Worm (Caenorhabditis elegans) whole organism, L2 larva: ENCODE results near the gene abu-5.

Experiments
- F13H6.1 ChIP-seq: sonication (generic microtip); optimal IDR thresholded peaks from 2 replicates; lab custom pipeline; 2016; ENCODE audit warnings: missing genetic modification characterization, missing compliant biosample characterization
- R02D3.7 ChIP-seq: fragments of 150-350 bp; optimal IDR thresholded peaks from 2 replicates; lab custom pipeline; 2014; ENCODE audit warnings: missing biosample characterization, missing genetic modification characterization
- Y55F3AM.14 ChIP-seq: fragments of 200-800 bp; sonication (Bioruptor generic); optimal IDR thresholded peaks from 2 replicates; lab custom pipeline; 2018; ENCODE audit warnings: mild to moderate bottlenecking, missing genetic modification characterization, missing compliant biosample characterization
- ZK546.5 ChIP-seq: sonication (generic microtip); optimal IDR thresholded peaks from 2 replicates; lab custom pipeline; 2017; ENCODE audit warnings: missing biosample characterization, missing genetic modification characterization
- alr-1 ChIP-seq: fragments of 150-350 bp; optimal IDR thresholded peaks from 2 replicates; lab custom pipeline; 2014; ENCODE audit warnings: missing biosample characterization, missing genetic modification characterization
- aly-2 ChIP-seq: fragments of 150-350 bp; optimal IDR thresholded peaks from 2 replicates; lab custom pipeline; 2014; ENCODE audit warnings: missing biosample characterization, missing genetic modification characterization
- ama-1 ChIP-seq: fragments of 150-350 bp; optimal IDR thresholded peaks from 2 replicates; lab custom pipeline; 2018; ENCODE audit warnings: inconsistent platforms
- ceh-82 ChIP-seq: fragments of 150-350 bp; optimal IDR thresholded peaks from 2 replicates; lab custom pipeline; 2014; ENCODE audit warnings: missing biosample characterization, missing genetic modification characterization
- crh-2 ChIP-seq: sonication (generic microtip); optimal IDR thresholded peaks from 2 replicates; lab custom pipeline; 2017; ENCODE audit warnings: missing biosample characterization, missing genetic modification characterization
- egl-27 ChIP-seq: sonication (generic microtip); optimal IDR thresholded peaks from 3 replicates; lab custom pipeline; 2017; ENCODE audit warnings: missing biosample characterization, missing genetic modification reagents, missing genetic modification characterization
- elt-1 ChIP-seq: fragments of 150-350 bp; optimal IDR thresholded peaks from 2 replicates; lab custom pipeline; 2014; ENCODE audit warnings: missing biosample characterization, missing genetic modification characterization
- elt-3 ChIP-seq: sonication (generic microtip); optimal IDR thresholded peaks from 2 replicates; lab custom pipeline; 2017; ENCODE audit warnings: missing biosample characterization, missing genetic modification characterization
- fos-1 ChIP-seq: fragments of 150-350 bp; optimal IDR thresholded peaks from 2 replicates; lab custom pipeline; 2014; ENCODE audit warnings: missing biosample characterization, missing genetic modification characterization
- gmeb-1 ChIP-seq: fragments of 150-350 bp; optimal IDR thresholded peaks from 2 replicates; lab custom pipeline; 2014; ENCODE audit warnings: missing biosample characterization, missing genetic modification characterization
- lin-11 ChIP-seq: fragments of 150-350 bp; sonication (generic microtip); optimal IDR thresholded peaks from 2 replicates; lab custom pipeline; 2014; ENCODE audit warnings: missing biosample characterization, missing genetic modification characterization, inconsistent platforms, mixed read lengths
- lin-13 ChIP-seq: fragments of 150-350 bp; optimal IDR thresholded peaks from 2 replicates; lab custom pipeline; 2014; ENCODE audit warnings: missing biosample characterization, missing genetic modification reagents, missing genetic modification characterization
- lsy-2 ChIP-seq, 2 experiments: fragments of 150-350 bp in 1 of 2; sonication (generic microtip) in 1 of 2; optimal IDR thresholded peaks; 2 replicates each; lab custom pipeline; 2014 to 2017; ENCODE audit warnings: missing biosample characterization in 2 of 2, missing genetic modification characterization in 2 of 2
- mdl-1 ChIP-seq, 2 experiments: fragments of 150-350 bp in 1 of 2; sonication (generic microtip) in 1 of 2; optimal IDR thresholded peaks; 2 replicates each; lab custom pipeline; 2017; ENCODE audit warnings: missing biosample characterization in 2 of 2, missing genetic modification characterization in 2 of 2
- nhr-10 ChIP-seq: sonication (generic microtip); optimal IDR thresholded peaks from 2 replicates; lab custom pipeline; 2017; ENCODE audit warnings: missing biosample characterization, missing genetic modification characterization
- nhr-11 ChIP-seq: fragments of 150-350 bp; optimal IDR thresholded peaks from 2 replicates; lab custom pipeline; 2014; ENCODE audit warnings: missing biosample characterization, missing genetic modification characterization
- nhr-129 ChIP-seq: fragments of 150-350 bp; optimal IDR thresholded peaks from 2 replicates; lab custom pipeline; 2014; ENCODE audit warnings: missing biosample characterization, missing genetic modification characterization
- nhr-23 ChIP-seq: fragments of 150-350 bp; optimal IDR thresholded peaks from 2 replicates; lab custom pipeline; 2014; ENCODE audit warnings: missing biosample characterization, missing genetic modification reagents, missing genetic modification characterization
- nhr-237 ChIP-seq: fragments of 150-350 bp; optimal IDR thresholded peaks from 2 replicates; lab custom pipeline; 2014; ENCODE audit warnings: missing biosample characterization, missing genetic modification characterization
- nhr-25 ChIP-seq: fragments of 150-350 bp; sonication (generic microtip); optimal IDR thresholded peaks from 3 replicates; lab custom pipeline; 2014; ENCODE audit warnings: missing biosample characterization, missing genetic modification characterization
- nhr-6 ChIP-seq: fragments of 150-350 bp; optimal IDR thresholded peaks from 2 replicates; lab custom pipeline; 2014; ENCODE audit warnings: missing biosample characterization, missing genetic modification characterization
- peb-1 ChIP-seq: fragments of 150-350 bp; optimal IDR thresholded peaks from 2 replicates; lab custom pipeline; 2014; ENCODE audit warnings: missing biosample characterization, missing genetic modification characterization
- sem-4 ChIP-seq: fragments of 150-350 bp; optimal IDR thresholded peaks from 2 replicates; lab custom pipeline; 2014; ENCODE audit warnings: missing biosample characterization, missing genetic modification reagents, missing genetic modification characterization
- skn-1 ChIP-seq: sonication (generic microtip); optimal IDR thresholded peaks from 2 replicates; lab custom pipeline; 2017; ENCODE audit warnings: missing biosample characterization, missing genetic modification characterization
- sma-3 ChIP-seq: sonication (generic microtip); optimal IDR thresholded peaks from 2 replicates; lab custom pipeline; 2016; ENCODE audit warnings: missing genetic modification reagents, missing genetic modification characterization, missing compliant biosample characterization
- unc-55 ChIP-seq: fragments of 150-350 bp; sonication (generic microtip); optimal IDR thresholded peaks from 3 replicates; lab custom pipeline; 2014; ENCODE audit warnings: missing biosample characterization, missing genetic modification reagents, missing genetic modification characterization
- unc-62 ChIP-seq: fragments of 150-350 bp; optimal IDR thresholded peaks from 2 replicates; lab custom pipeline; 2014; ENCODE audit warnings: missing biosample characterization, missing genetic modification reagents, missing genetic modification characterization
- zag-1 ChIP-seq: fragments of 150-350 bp; optimal IDR thresholded peaks from 2 replicates; lab custom pipeline; 2014; ENCODE audit warnings: missing biosample characterization, missing genetic modification characterization
- ztf-1 ChIP-seq: fragments of 200-800 bp; sonication (Bioruptor generic); conservative IDR thresholded peaks from 2 replicates; pipeline ENCODE4 v1.3.6; 2022; ENCODE audit warnings: missing genetic modification characterization, missing compliant biosample characterization
- ztf-4 ChIP-seq: fragments of 150-350 bp; optimal IDR thresholded peaks from 2 replicates; lab custom pipeline; 2014; ENCODE audit warnings: missing biosample characterization, missing genetic modification characterization

Gene abu-5

DNA sequence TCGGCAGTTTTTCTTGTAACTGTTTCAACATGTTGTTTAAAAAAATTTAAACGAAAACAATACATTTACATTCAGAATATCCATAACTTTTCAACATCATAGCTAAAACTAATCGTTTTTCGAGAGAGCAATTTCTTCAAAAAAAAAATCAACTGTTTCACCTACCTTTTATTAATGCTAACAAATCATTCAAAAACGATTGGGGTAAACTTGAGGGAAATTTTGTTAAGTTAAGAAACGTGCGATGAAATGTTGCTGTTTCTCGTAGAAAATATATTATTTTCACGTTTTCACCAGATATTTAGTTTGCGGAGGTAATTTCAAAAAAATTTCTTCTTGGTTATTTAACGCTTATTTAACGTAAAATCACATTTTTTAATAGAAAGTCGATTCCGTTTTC lies 15.9 kb downstream of the abu-5 start:
- TF ChIP-seq nhr-237 (tag; lab: Kevin White, UChicago) = no peak
- TF ChIP-seq skn-1 (tag; lab: Kevin White, UChicago) = no peak
- no peak for TF ChIP-seq ceh-82 (tag; lab: Kevin White, UChicago)
- no peak for TF ChIP-seq elt-3 (tag; lab: Kevin White, UChicago)
- TF ChIP-seq nhr-6 (tag; lab: Kevin White, UChicago) = no peak
- TF ChIP-seq alr-1 (tag; lab: Kevin White, UChicago) = no peak
- no peak for TF ChIP-seq zag-1 (tag; lab: Kevin White, UChicago)
- no peak for TF ChIP-seq peb-1 (tag; lab: Kevin White, UChicago)

ce11 chrIV:15613141-15613540 lies 22.6 kb downstream of the abu-5 start:
- TF ChIP-seq ceh-82 (tag; lab: Kevin White, UChicago) (no peak), unc-55 (no peak), aly-2 (tag; lab: Kevin White, UChicago) (no peak), R02D3.7 (tag; lab: Kevin White, UChicago) (no peak), ZK546.5 (no peak), ztf-4 (tag; lab: Kevin White, UChicago) (no peak), lsy-2 (tag; optimal IDR thresholded peaks at IDR 0.05; lab: Kevin White, UChicago) (no peak), alr-1 (tag; lab: Kevin White, UChicago) (no peak), egl-27 (no peak), Y55F3AM.14 (GFP tag; lab: Kevin White, UChicago) (no peak), elt-1 (tag; lab: Kevin White, UChicago) (no peak), unc-62 (GFP tag; lab: Kevin White, UChicago) (no peak)

DNA sequence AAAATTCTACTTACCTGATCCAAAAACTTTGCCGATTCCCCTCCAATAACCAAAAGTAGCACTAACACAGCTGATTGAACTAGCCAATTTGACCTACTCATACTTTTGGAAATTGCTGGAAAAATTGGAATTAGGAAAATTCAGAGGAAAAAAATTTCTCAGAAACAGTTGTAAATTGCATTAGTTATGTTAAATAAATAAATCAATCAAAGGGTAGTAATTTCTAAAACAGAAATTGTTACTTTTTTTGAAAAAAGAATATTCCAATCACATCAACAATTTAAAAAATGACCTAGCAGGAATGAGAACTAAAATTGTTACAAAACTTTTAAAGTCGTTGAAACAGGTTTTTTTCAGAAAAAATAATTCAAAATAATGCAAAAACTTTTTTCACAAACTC lies 26.5 kb downstream of the abu-5 start, which contains the start of gene Y105C5A.8:
Gene Y105C5A.8, minus strand, starts transcription at position 101 of the 400 bp plus-strand sequence.
- no peak for TF ChIP-seq aly-2 (tag; lab: Kevin White, UChicago)
- TF ChIP-seq mdl-1 (tag; optimal IDR thresholded peaks at IDR 0.05; lab: Kevin White, UChicago) = no peak
- TF ChIP-seq crh-2 (tag; lab: Kevin White, UChicago) = no peak
- no peak for TF ChIP-seq nhr-23 (tag; lab: Kevin White, UChicago)
- TF ChIP-seq sem-4 (tag; lab: Kevin White, UChicago) = no peak
- TF ChIP-seq unc-55 = no peak
- no peak for TF ChIP-seq lsy-2 (tag; optimal IDR thresholded peaks at IDR 0.05; lab: Kevin White, UChicago)
- TF ChIP-seq Y55F3AM.14 (GFP tag; lab: Kevin White, UChicago) = no peak
- TF ChIP-seq skn-1 (tag; lab: Kevin White, UChicago) = no peak
- TF ChIP-seq lin-13 = no peak
- TF ChIP-seq lin-11 (tag; lab: Kevin White, UChicago) = no peak
- TF ChIP-seq ztf-1 = no peak
- TF ChIP-seq nhr-10 = no peak
- no peak for TF ChIP-seq zag-1 (tag; lab: Kevin White, UChicago)
- TF ChIP-seq alr-1 (tag; lab: Kevin White, UChicago) = no peak
- no peak for TF ChIP-seq ama-1 (lab: Kevin White, UChicago)
- no peak for TF ChIP-seq elt-1 (tag; lab: Kevin White, UChicago)
- TF ChIP-seq, all 48 proteins: peak for 0

DNA sequence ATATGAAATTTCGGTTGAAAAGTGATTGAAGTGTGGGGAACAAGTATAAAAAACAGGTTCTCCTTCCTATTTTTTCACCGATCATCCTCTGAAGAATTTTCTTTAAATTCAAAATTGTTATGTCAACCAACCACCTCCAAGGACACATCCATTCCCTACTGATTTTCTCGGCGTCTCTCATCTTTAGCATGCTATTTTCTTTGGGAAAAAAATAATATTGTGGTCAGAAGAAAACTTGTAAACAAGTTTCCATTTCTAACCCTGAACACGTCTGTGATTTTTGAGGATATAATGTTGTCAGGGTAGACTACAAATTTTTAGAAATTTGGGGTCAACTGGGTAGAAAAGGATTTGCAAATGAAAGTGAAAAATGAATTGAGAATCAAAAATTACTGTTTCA lies 27.2 kb downstream of the abu-5 start:
- TF ChIP-seq nhr-129 (tag; lab: Kevin White, UChicago) (no peak), nhr-11 (tag; lab: Kevin White, UChicago) (no peak), elt-1 (tag; lab: Kevin White, UChicago) (no peak), sma-3 (GFP tag; lab: Kevin White, UChicago) (no peak), nhr-25 (tag; lab: Kevin White, UChicago) (peak; percentile 45), ceh-82 (tag; lab: Kevin White, UChicago) (no peak), gmeb-1 (peak; percentile 7), ztf-1 (no peak), nhr-6 (tag; lab: Kevin White, UChicago) (no peak), nhr-237 (tag; lab: Kevin White, UChicago) (no peak), R02D3.7 (tag; lab: Kevin White, UChicago) (no peak), fos-1 (no peak)

ce11 chrIV:15631217-15631616 lies 40.7 kb downstream of the abu-5 start, which contains the start of gene Y105C5A.9:
Gene Y105C5A.9, plus strand, starts transcription at chrIV:15631517.
- no peak for TF ChIP-seq F13H6.1 (tag; lab: Kevin White, UChicago)
